Worm (Caenorhabditis elegans) whole organism, midembryonic: ENCODE measurements around the gene Y38H6C.24.

Experiments
- flt-1 ChIP-seq: fragments of 200-800 bp; sonication (Bioruptor generic); IDR thresholded peaks from 2 replicates; pipeline ENCODE4 v1.3.6; 2022; ENCODE audit warnings: missing genetic modification characterization, missing compliant biosample characterization
- klf-2 ChIP-seq: fragments of 200-800 bp; sonication (Bioruptor generic); conservative IDR thresholded peaks from 2 replicates; pipeline ENCODE4 v1.3.6; 2022; ENCODE audit warnings: missing genetic modification reagents, missing genetic modification characterization, missing compliant biosample characterization

- TF ChIP-seq flt-1 (GFP tag; lab: Robert Waterston, UW) (no peak), klf-2 (GFP tag; lab: Robert Waterston, UW) (no peak)
Observed at ce11 chrV:20476981-20477380, 49.3 kb upstream of the Y38H6C.24 start.
